Fruit fly (Drosophila melanogaster) Kc167 (cell line): ENCODE measurements around the gene Brd8.

Experiments used
- Myc ChIP-seq: fragments of >200 bp; optimal IDR thresholded peaks from 2 replicates; lab custom pipeline; 2017; ENCODE audit warnings: missing external identifiers
- Sin3A ChIP-seq: fragments of >200 bp; optimal IDR thresholded peaks from 2 replicates; lab custom pipeline; 2018; ENCODE audit warnings: missing external identifiers
- h ChIP-seq: fragments of >200 bp; optimal IDR thresholded peaks from 3 replicates; lab custom pipeline; 2018; ENCODE audit warnings: missing external identifiers
- insv ChIP-seq: fragments of >200 bp; optimal IDR thresholded peaks from 3 replicates; lab custom pipeline; 2018; ENCODE audit warnings: missing external identifiers
- psq ChIP-seq: fragments of >200 bp; optimal IDR thresholded peaks from 2 replicates; lab custom pipeline; 2017; ENCODE audit warnings: missing external identifiers
- ttk ChIP-seq: sonication (Bioruptor generic); optimal IDR thresholded peaks from 2 replicates; lab custom pipeline; 2017; ENCODE audit warnings: missing external identifiers

The Brd8 gene

dm6 chr3R:29251418-29251817 lies 28.1 kb downstream of the Brd8 start:
- TF ChIP-seq Myc (lab: Kevin White, UChicago) (no peak), h (lab: Kevin White, UChicago) (no peak), insv (lab: Kevin White, UChicago) (no peak), psq (lab: Kevin White, UChicago) (no peak), ttk (lab: Kevin White, UChicago) (no peak), Sin3A (no peak)

- TF ChIP-seq insv (lab: Kevin White, UChicago): no peak
- no peak for TF ChIP-seq Myc (lab: Kevin White, UChicago)
- no peak for TF ChIP-seq h (lab: Kevin White, UChicago)
- no peak for TF ChIP-seq psq (lab: Kevin White, UChicago)
- no peak for TF ChIP-seq Sin3A
- TF ChIP-seq ttk (lab: Kevin White, UChicago): no peak
Measured at dm6 chr3R:29253874-29254273, 30.6 kb downstream of the Brd8 start.

- TF ChIP-seq insv (lab: Kevin White, UChicago) (no peak), psq (lab: Kevin White, UChicago) (no peak), h (lab: Kevin White, UChicago) (no peak), Sin3A (no peak), ttk (lab: Kevin White, UChicago) (no peak), Myc (lab: Kevin White, UChicago) (no peak)
Measured at dm6 chr3R:29254383-29254782, 31.1 kb downstream of the Brd8 start.

- TF ChIP-seq Sin3A (no peak), psq (lab: Kevin White, UChicago) (no peak), ttk (lab: Kevin White, UChicago) (no peak), Myc (lab: Kevin White, UChicago) (no peak), insv (lab: Kevin White, UChicago) (no peak)
Measured at dm6 chr3R:29255166-29255962, 32.1 kb downstream of the Brd8 start, which contains the start of gene stg. TSS of gene stg (minus strand) at chr3R:29255800.

- TF ChIP-seq insv (lab: Kevin White, UChicago): no peak
- no peak for TF ChIP-seq psq (lab: Kevin White, UChicago)
- TF ChIP-seq Sin3A: no peak
- TF ChIP-seq Myc (lab: Kevin White, UChicago): no peak
- TF ChIP-seq ttk (lab: Kevin White, UChicago): no peak
- no peak for TF ChIP-seq h (lab: Kevin White, UChicago)
Measured at dm6 chr3R:29255963-29256527, 32.8 kb downstream of the Brd8 start, which contains the start of gene CG45544. TSS of gene CG45544 (plus strand) at chr3R:29256485.

dm6 chr3R:29256811-29257439 lies 33.6 kb downstream of the Brd8 start:
- TF ChIP-seq psq (lab: Kevin White, UChicago): no peak
- TF ChIP-seq ttk (lab: Kevin White, UChicago): no peak
- TF ChIP-seq h (lab: Kevin White, UChicago): no peak
- TF ChIP-seq insv (lab: Kevin White, UChicago): no peak
- TF ChIP-seq Sin3A: no peak
- TF ChIP-seq Myc (lab: Kevin White, UChicago): no peak

dm6 chr3R:29257890-29258691 lies 34.8 kb downstream of the Brd8 start:
- no peak for TF ChIP-seq h (lab: Kevin White, UChicago)
- TF ChIP-seq ttk (lab: Kevin White, UChicago): no peak
- TF ChIP-seq insv (lab: Kevin White, UChicago): no peak
- TF ChIP-seq Sin3A: no peak

dm6 chr3R:29259466-29260132 lies 36.3 kb downstream of the Brd8 start:
- no peak for TF ChIP-seq h (lab: Kevin White, UChicago)
- TF ChIP-seq insv (lab: Kevin White, UChicago): no peak
- no peak for TF ChIP-seq Sin3A
- TF ChIP-seq Myc (lab: Kevin White, UChicago): no peak
- no peak for TF ChIP-seq ttk (lab: Kevin White, UChicago)
- TF ChIP-seq psq (lab: Kevin White, UChicago): no peak

- TF ChIP-seq Sin3A (no peak), ttk (lab: Kevin White, UChicago) (no peak), Myc (lab: Kevin White, UChicago) (no peak), insv (lab: Kevin White, UChicago) (no peak), h (lab: Kevin White, UChicago) (no peak), psq (lab: Kevin White, UChicago) (no peak)
Measured at dm6 chr3R:29262481-29262880, 39.2 kb downstream of the Brd8 start.

- no peak for TF ChIP-seq Sin3A
- no peak for TF ChIP-seq insv (lab: Kevin White, UChicago)
- no peak for TF ChIP-seq psq (lab: Kevin White, UChicago)
- TF ChIP-seq Myc (lab: Kevin White, UChicago): no peak
- no peak for TF ChIP-seq ttk (lab: Kevin White, UChicago)
- TF ChIP-seq h (lab: Kevin White, UChicago): no peak
Measured at dm6 chr3R:29263264-29263663, 40.0 kb downstream of the Brd8 start.
